Worm (Caenorhabditis elegans) whole organism, L1 larva: ENCODE measurements around the gene R09E10.13.

Experiments
- C04F5.9 ChIP-seq: sonication (generic microtip); optimal IDR thresholded peaks from 2 replicates; lab custom pipeline; 2016; ENCODE audit warnings: missing genetic modification characterization, missing compliant biosample characterization
- aly-2 ChIP-seq: fragments of 150-350 bp; optimal IDR thresholded peaks from 2 replicates; lab custom pipeline; 2014; ENCODE audit warnings: missing biosample characterization, missing genetic modification characterization
- blmp-1 ChIP-seq: fragments of 150-350 bp; optimal IDR thresholded peaks from 2 replicates; lab custom pipeline; 2014; ENCODE audit warnings: missing biosample characterization, missing genetic modification characterization
- ceh-82 ChIP-seq, 3 experiments: fragments of 150-350 bp in 1 of 3; sonication (generic microtip) in 2 of 3; optimal IDR thresholded peaks; 2 replicates each; lab custom pipeline; 2014 to 2017; ENCODE audit warnings: missing biosample characterization in 3 of 3, missing genetic modification characterization in 3 of 3
- ceh-88 ChIP-seq: fragments of 200-800 bp; sonication (Bioruptor generic); IDR thresholded peaks from 2 replicates; pipeline ENCODE4 v1.3.6; 2022; ENCODE audit warnings: missing genetic modification characterization, missing compliant biosample characterization
- ceh-90 ChIP-seq: sonication (generic microtip); optimal IDR thresholded peaks from 2 replicates; lab custom pipeline; 2016; ENCODE audit warnings: missing genetic modification characterization, missing compliant biosample characterization
- dpl-1 ChIP-seq, 3 experiments: fragments of 150-350 bp in 2 of 3; sonication (generic microtip) in 1 of 3; optimal IDR thresholded peaks; 2 replicates each; lab custom pipeline; 2014 to 2017; ENCODE audit warnings: missing biosample characterization in 3 of 3, missing genetic modification characterization in 3 of 3, missing genetic modification reagents in 3 of 3
- efl-3 ChIP-seq: fragments of 200-800 bp; sonication (Bioruptor generic); optimal IDR thresholded peaks from 2 replicates; lab custom pipeline; 2018; ENCODE audit warnings: mild to moderate bottlenecking, missing genetic modification characterization, missing compliant biosample characterization
- egl-13 ChIP-seq: sonication (generic microtip); optimal IDR thresholded peaks from 2 replicates; lab custom pipeline; 2016; ENCODE audit warnings: missing genotype, missing genetic modification reagents, missing genetic modification characterization, missing compliant biosample characterization
- elt-2 ChIP-seq: sonication (generic microtip); optimal IDR thresholded peaks from 2 replicates; lab custom pipeline; 2016; ENCODE audit warnings: missing genetic modification characterization, mild to moderate bottlenecking, inconsistent platforms, missing compliant biosample characterization, missing genetic modification reagents
- fkh-4 ChIP-seq: sonication (generic microtip); optimal IDR thresholded peaks from 2 replicates; lab custom pipeline; 2016; ENCODE audit warnings: missing compliant biosample characterization, missing genetic modification characterization, borderline replicate concordance
- fkh-8 ChIP-seq: sonication (generic microtip); optimal IDR thresholded peaks from 2 replicates; lab custom pipeline; 2016; ENCODE audit warnings: mild to moderate bottlenecking, missing genetic modification characterization, missing compliant biosample characterization
- hlh-4 ChIP-seq: sonication (generic microtip); optimal IDR thresholded peaks from 2 replicates; lab custom pipeline; 2016; ENCODE audit warnings: mild to moderate bottlenecking, missing genetic modification characterization, missing compliant biosample characterization
- isw-1 ChIP-seq: fragments of 200-800 bp; sonication (Bioruptor generic); IDR thresholded peaks from 2 replicates; pipeline ENCODE4 v1.3.6; 2022; ENCODE audit warnings: missing genetic modification characterization, missing compliant biosample characterization
- lin-14 ChIP-seq: fragments of 200-800 bp; sonication (Bioruptor generic); optimal IDR thresholded peaks from 2 replicates; lab custom pipeline; 2018; ENCODE audit warnings: mild to moderate bottlenecking, missing genetic modification characterization, moderate library complexity, missing compliant biosample characterization
- lin-35 ChIP-seq, 2 experiments: fragments of 150-350 bp; optimal IDR thresholded peaks; 2 replicates each; lab custom pipeline; 2014; ENCODE audit warnings: missing biosample characterization in 2 of 2, missing genetic modification characterization in 2 of 2, missing genetic modification reagents in 2 of 2
- lsy-2 ChIP-seq, 2 experiments: fragments of 150-350 bp; optimal IDR thresholded peaks; 2 replicates each; lab custom pipeline; 2014; ENCODE audit warnings: missing biosample characterization in 2 of 2, missing genetic modification characterization in 2 of 2
- mdl-1 ChIP-seq, 2 experiments: fragments of 150-350 bp; optimal IDR thresholded peaks; 2 replicates each; lab custom pipeline; 2014 to 2017; ENCODE audit warnings: missing biosample characterization in 2 of 2, missing genetic modification characterization in 2 of 2, inconsistent platforms in 1 of 2
- mef-2 ChIP-seq: fragments of 150-350 bp; optimal IDR thresholded peaks from 2 replicates; lab custom pipeline; 2014; ENCODE audit warnings: missing biosample characterization, missing genetic modification characterization
- mep-1 ChIP-seq: fragments of 150-350 bp; optimal IDR thresholded peaks from 2 replicates; lab custom pipeline; 2014; ENCODE audit warnings: missing biosample characterization, missing genetic modification characterization
- nhr-11 ChIP-seq: fragments of 150-350 bp; optimal IDR thresholded peaks from 2 replicates; lab custom pipeline; 2014; ENCODE audit warnings: missing biosample characterization, missing genetic modification characterization
- nhr-19 ChIP-seq: fragments of 200-800 bp; sonication (Bioruptor generic); conservative IDR thresholded peaks from 2 replicates; pipeline ENCODE4 v1.3.6; 2022; ENCODE audit warnings: missing genetic modification characterization, missing compliant biosample characterization
- nhr-237 ChIP-seq: fragments of 150-350 bp; optimal IDR thresholded peaks from 2 replicates; lab custom pipeline; 2014; ENCODE audit warnings: missing biosample characterization, missing genetic modification characterization
- nhr-28 ChIP-seq: fragments of 150-350 bp; optimal IDR thresholded peaks from 2 replicates; lab custom pipeline; 2014; ENCODE audit warnings: missing biosample characterization, missing genetic modification characterization
- nhr-76 ChIP-seq: sonication (generic microtip); optimal IDR thresholded peaks from 2 replicates; lab custom pipeline; 2017; ENCODE audit warnings: missing biosample characterization, missing genetic modification characterization
- nhr-77 ChIP-seq: fragments of 150-350 bp; optimal IDR thresholded peaks from 2 replicates; lab custom pipeline; 2014; ENCODE audit warnings: missing biosample characterization, missing genetic modification characterization
- nhr-84 ChIP-seq: sonication (generic microtip); optimal IDR thresholded peaks from 2 replicates; lab custom pipeline; 2017; ENCODE audit warnings: missing biosample characterization, missing genetic modification characterization
- nhr-90 ChIP-seq: sonication (generic microtip); optimal IDR thresholded peaks from 2 replicates; lab custom pipeline; 2016; ENCODE audit warnings: mild to moderate bottlenecking, missing genetic modification characterization, missing compliant biosample characterization; ENCODE audit not compliant: poor library complexity
- pag-3 ChIP-seq: sonication (generic microtip); optimal IDR thresholded peaks from 2 replicates; lab custom pipeline; 2017; ENCODE audit warnings: missing genetic modification characterization, mild to moderate bottlenecking, missing compliant biosample characterization, antibody characterized with exemption, borderline replicate concordance; ENCODE audit not compliant: insufficient read depth
- rnt-1 ChIP-seq: sonication (generic microtip); optimal IDR thresholded peaks from 2 replicates; lab custom pipeline; 2016; ENCODE audit warnings: mild to moderate bottlenecking, missing genetic modification characterization, moderate library complexity, missing compliant biosample characterization
- skn-1 ChIP-seq: fragments of 150-350 bp; optimal IDR thresholded peaks from 2 replicates; lab custom pipeline; 2014; ENCODE audit warnings: missing biosample characterization, missing genetic modification characterization
- sptf-1 ChIP-seq: fragments of 150-350 bp; optimal IDR thresholded peaks from 2 replicates; lab custom pipeline; 2014; ENCODE audit warnings: missing biosample characterization, missing genetic modification characterization
- swsn-7 ChIP-seq: sonication (generic microtip); optimal IDR thresholded peaks from 2 replicates; lab custom pipeline; 2016; ENCODE audit warnings: missing genetic modification characterization, missing compliant biosample characterization
- unc-130 ChIP-seq: fragments of 150-350 bp; optimal IDR thresholded peaks from 2 replicates; lab custom pipeline; 2017; ENCODE audit warnings: missing biosample characterization, missing genetic modification characterization, inconsistent platforms
- xbp-1 ChIP-seq: sonication (generic microtip); optimal IDR thresholded peaks from 2 replicates; lab custom pipeline; 2016; ENCODE audit warnings: missing genetic modification characterization, missing compliant biosample characterization
- zag-1 ChIP-seq: fragments of 150-350 bp; optimal IDR thresholded peaks from 2 replicates; lab custom pipeline; 2014; ENCODE audit warnings: missing biosample characterization, missing genetic modification characterization
- zip-4 ChIP-seq: fragments of 200-800 bp; sonication (Bioruptor generic); optimal IDR thresholded peaks from 2 replicates; lab custom pipeline; 2018; ENCODE audit warnings: mild to moderate bottlenecking, missing genetic modification characterization, moderate library complexity, missing compliant biosample characterization
- ztf-11 ChIP-seq, 2 experiments: sonication (generic microtip); optimal IDR thresholded peaks; 2 replicates each; lab custom pipeline; 2016 to 2017; ENCODE audit warnings: missing genetic modification characterization in 2 of 2, missing biosample characterization in 1 of 2, missing compliant biosample characterization in 1 of 2
- ztf-4 ChIP-seq: fragments of 150-350 bp; optimal IDR thresholded peaks from 2 replicates; lab custom pipeline; 2014; ENCODE audit warnings: missing biosample characterization, missing genetic modification characterization

Gene R09E10.13

DNA sequence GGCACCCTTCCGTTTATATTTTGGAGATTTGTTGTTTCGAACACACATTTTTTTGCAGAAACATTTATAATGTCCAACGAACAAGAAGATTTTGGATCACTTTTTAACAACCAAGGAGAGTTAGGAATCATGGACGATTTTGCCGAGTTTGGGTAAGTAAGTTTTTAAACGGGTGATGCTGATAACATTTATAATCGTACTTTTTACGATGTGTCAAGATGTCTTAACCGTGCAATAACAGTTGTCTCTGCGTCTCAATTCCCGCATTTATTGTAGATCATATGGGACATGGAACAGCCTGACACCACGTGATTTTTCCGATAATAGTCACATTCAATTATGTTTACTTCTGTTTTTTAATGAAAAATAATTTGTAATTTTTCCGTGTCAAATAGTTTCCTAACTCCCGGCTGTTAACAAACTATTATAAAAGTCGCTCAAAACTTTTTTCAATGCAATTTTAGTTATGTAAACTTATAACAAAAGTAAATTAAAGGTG, 44.3 kb downstream of the R09E10.13 start, which contains the start of gene daf-14 (continued):
- TF ChIP-seq rnt-1 (tag; lab: Kevin White, UChicago) = no peak
- TF ChIP-seq C04F5.9 (tag; lab: Kevin White, UChicago) = no peak
- no peak for TF ChIP-seq nhr-11
- no peak for TF ChIP-seq nhr-77 (tag; lab: Kevin White, UChicago)
- no peak for TF ChIP-seq ceh-82 (tag; optimal IDR thresholded peaks at IDR 0.05; lab: Kevin White, UChicago)
- TF ChIP-seq pag-3 = no peak
- TF ChIP-seq hlh-4 (tag; lab: Kevin White, UChicago) = no peak
- no peak for TF ChIP-seq ceh-88 (GFP tag; lab: Robert Waterston, UW)
- TF ChIP-seq ztf-4 (tag; lab: Kevin White, UChicago) = no peak
- peak; percentile 49 for TF ChIP-seq nhr-19 (GFP tag; lab: Robert Waterston, UW)
- TF ChIP-seq nhr-76 (tag; lab: Kevin White, UChicago) = no peak
- TF ChIP-seq nhr-28 = no peak
- peak; percentile 22 for TF ChIP-seq elt-2
- peak; percentile 22 for TF ChIP-seq mep-1 (tag; lab: Kevin White, UChicago)
- TF ChIP-seq ceh-90 (tag; lab: Kevin White, UChicago) = no peak
- no peak for TF ChIP-seq unc-130 (tag; lab: Kevin White, UChicago)
- TF ChIP-seq isw-1 (GFP tag; lab: Robert Waterston, UW) = no peak
- TF ChIP-seq nhr-84 (tag; lab: Kevin White, UChicago) = no peak
- TF ChIP-seq zip-4 (GFP tag; lab: Kevin White, UChicago) = no peak
- no peak for TF ChIP-seq egl-13 (tag; lab: Kevin White, UChicago)
- TF ChIP-seq nhr-237 (tag; lab: Kevin White, UChicago) = no peak
- TF ChIP-seq sptf-1 (tag; lab: Kevin White, UChicago) = no peak
- TF ChIP-seq dpl-1 (GFP tag; optimal IDR thresholded peaks at IDR 0.05; lab: Kevin White, UChicago) = peak; percentile 8 to 55 (median 31)
- TF ChIP-seq lin-14 (GFP tag; lab: Kevin White, UChicago) = peak; percentile 53
- TF ChIP-seq fkh-8 = no peak
- TF ChIP-seq zag-1 (tag; lab: Kevin White, UChicago) = no peak
- TF ChIP-seq swsn-7 (tag; lab: Kevin White, UChicago) = no peak
- TF ChIP-seq fkh-4 (tag; lab: Kevin White, UChicago) = no peak
- peak; percentile 30 to 84 for TF ChIP-seq lin-35 (GFP tag; optimal IDR thresholded peaks at IDR 0.05; lab: Kevin White, UChicago)
- TF ChIP-seq skn-1 (tag; lab: Kevin White, UChicago) = no peak
- no peak for TF ChIP-seq mef-2
- TF ChIP-seq nhr-90 (tag; lab: Kevin White, UChicago) = peak; percentile 50
- TF ChIP-seq efl-3 (GFP tag; lab: Kevin White, UChicago) = no peak
- peak in 1 of 2 experiments; percentile 0 for TF ChIP-seq lsy-2 (tag; optimal IDR thresholded peaks at IDR 0.05; lab: Kevin White, UChicago)
- no peak for TF ChIP-seq ztf-11 (tag; optimal IDR thresholded peaks at IDR 0.05; lab: Kevin White, UChicago)

DNA sequence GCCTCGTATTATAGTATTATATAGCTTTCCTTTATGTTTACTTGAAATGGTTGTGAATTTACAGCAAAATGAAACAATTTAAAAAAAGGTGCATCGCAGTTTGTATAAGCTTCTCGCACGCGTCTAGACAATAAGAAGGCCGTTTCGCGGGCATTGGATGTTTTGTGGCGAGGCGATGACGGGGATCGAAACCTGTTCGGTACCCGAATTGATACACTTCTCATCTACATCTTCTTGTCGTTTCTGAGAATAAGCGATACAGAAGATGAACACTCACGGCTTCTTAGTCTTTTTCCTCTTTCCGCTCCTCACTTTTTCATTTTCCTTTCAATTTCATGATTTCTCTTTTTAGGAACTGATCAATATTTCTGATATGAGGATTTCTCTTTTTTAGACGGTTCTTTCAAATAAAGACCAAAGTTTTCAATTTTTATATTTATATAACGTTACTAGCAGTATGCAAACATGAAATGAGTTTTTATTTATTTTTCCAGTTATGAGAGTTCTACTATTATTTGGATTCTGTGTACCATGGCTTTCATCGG, 49.2 kb downstream of the R09E10.13 start, which contains the start of gene F01G10.10:
Gene F01G10.10, plus strand, starts transcription at position 495 of the 545 bp plus-strand sequence.
- TF ChIP-seq pag-3 (no peak), xbp-1 (tag; lab: Kevin White, UChicago) (no peak), mdl-1 (tag; optimal IDR thresholded peaks at IDR 0.05; lab: Kevin White, UChicago) (no peak), nhr-90 (tag; lab: Kevin White, UChicago) (peak; percentile 37), aly-2 (peak; percentile 54), blmp-1 (tag; lab: Kevin White, UChicago) (peak; percentile 89), lin-35 (GFP tag; optimal IDR thresholded peaks at IDR 0.05; lab: Kevin White, UChicago) (peak in 1 of 2 experiments; percentile 25), elt-2 (peak; percentile 39), zip-4 (GFP tag; lab: Kevin White, UChicago) (no peak)
